Worm (Caenorhabditis elegans): Measurements from ENCODE around the gene sru-6.

The sru-6 gene

DNA sequence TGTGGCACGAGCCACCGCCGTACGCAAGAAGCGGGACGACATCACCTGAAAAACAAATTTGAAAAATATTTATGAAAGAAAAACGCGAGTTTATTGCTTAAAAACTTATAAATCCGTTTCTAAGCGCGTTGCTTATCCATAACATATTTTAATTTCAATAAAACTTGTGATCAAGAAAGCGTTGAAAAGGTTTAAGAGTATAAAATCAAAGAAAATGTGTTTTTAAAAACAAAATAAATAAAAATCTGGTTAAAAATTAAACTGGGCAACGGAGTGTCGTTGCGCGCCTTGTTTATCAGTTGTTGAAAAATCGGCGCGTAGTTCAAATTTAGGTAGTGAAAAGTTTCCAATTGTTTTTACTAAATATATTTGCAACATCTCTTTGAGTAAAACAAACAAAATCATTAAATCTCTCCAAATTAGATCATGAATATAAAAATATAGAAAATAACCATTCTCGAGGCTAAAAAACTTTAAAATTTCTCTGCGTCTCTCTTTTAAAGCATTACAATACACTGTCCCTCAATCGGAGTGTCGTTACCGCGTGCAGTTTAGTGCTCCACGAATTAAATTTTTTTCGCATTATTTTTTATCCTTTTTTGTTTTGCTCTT lies 34.5 kb downstream of the sru-6 start, which contains the start of gene ndua-5 (continued):
- TF ChIP-seq dmd-8 (GFP tag; IDR thresholded peaks at IDR 0.05) = no peak
- TF ChIP-seq snpc-1.2 (GFP tag; IDR thresholded peaks at IDR 0.05) = no peak
- no peak for TF ChIP-seq mdt-29 (GFP tag; IDR thresholded peaks at IDR 0.05)
- TF ChIP-seq nhr-28 (tag; optimal IDR thresholded peaks at IDR 0.05) = no peak
- TF ChIP-seq tag-97 (GFP tag; IDR thresholded peaks at IDR 0.05) = no peak
- no peak for TF ChIP-seq daf-16 (GFP tag; optimal IDR thresholded peaks at IDR 0.05)
- TF ChIP-seq daf-16 (tag; optimal IDR thresholded peaks at IDR 0.05) = peak; percentile 40
- no peak for TF ChIP-seq ZK337.2 (GFP tag; IDR thresholded peaks at IDR 0.05)
- TF ChIP-seq nhr-10 (tag; optimal IDR thresholded peaks at IDR 0.05) = no peak
- TF ChIP-seq mep-1 (tag; optimal IDR thresholded peaks at IDR 0.05) = no peak
- TF ChIP-seq mes-2 (tag; optimal IDR thresholded peaks at IDR 0.05; ENCODE audit: poor library complexity, severe bottlenecking) = peak; percentile 36
- TF ChIP-seq hlh-11 (tag; optimal IDR thresholded peaks at IDR 0.05) = no peak
- peak; percentile 12 for TF ChIP-seq hlh-30 (tag; optimal IDR thresholded peaks at IDR 0.05; ENCODE audit: insufficient read depth)
- TF ChIP-seq hmg-1.1 (GFP tag; IDR thresholded peaks at IDR 0.05) = peak; percentile 38; the same call in 1 of the 2 replicates
- no peak for TF ChIP-seq zfp-2 (tag; optimal IDR thresholded peaks at IDR 0.05)
- TF ChIP-seq hif-1 (tag; optimal IDR thresholded peaks at IDR 0.05) = no peak
- no peak for TF ChIP-seq pha-4 (GFP tag; IDR thresholded peaks at IDR 0.05)
- no peak for TF ChIP-seq pha-4 (tag; optimal IDR thresholded peaks at IDR 0.05)
- TF ChIP-seq nhr-77 (tag; optimal IDR thresholded peaks at IDR 0.05) = no peak
- peak; percentile 34 for TF ChIP-seq dve-1 (tag; optimal IDR thresholded peaks at IDR 0.05; ENCODE audit: insufficient read depth)
- no peak for TF ChIP-seq gei-8 (GFP tag; optimal IDR thresholded peaks at IDR 0.05)
- TF ChIP-seq zip-2 (tag; optimal IDR thresholded peaks at IDR 0.05) = no peak
- TF ChIP-seq rbr-2 (tag; optimal IDR thresholded peaks at IDR 0.05) = no peak
- peak; percentile 95 for TF ChIP-seq Y48G9A.11 (GFP tag; IDR thresholded peaks at IDR 0.05)
- no peak for TF ChIP-seq lin-39 (tag; optimal IDR thresholded peaks at IDR 0.05)
- TF ChIP-seq ztf-11 (tag; optimal IDR thresholded peaks at IDR 0.05) = no peak
- no peak for TF ChIP-seq ces-1 (GFP tag; optimal IDR thresholded peaks at IDR 0.05)
- TF ChIP-seq daf-12 (tag; optimal IDR thresholded peaks at IDR 0.05) = no peak
- TF ChIP-seq unc-39 (tag; optimal IDR thresholded peaks at IDR 0.05) = no peak
- no peak for TF ChIP-seq F37D6.2 (tag; optimal IDR thresholded peaks at IDR 0.05)
- no peak for TF ChIP-seq Y105C5A.15 (GFP tag; IDR thresholded peaks at IDR 0.05)
- no peak for TF ChIP-seq mdl-1 (tag; optimal IDR thresholded peaks at IDR 0.05)
- peak in 1 of 2 experiments; percentile 62 for TF ChIP-seq lsy-2 (tag; optimal IDR thresholded peaks at IDR 0.05)
- no peak for TF ChIP-seq ctbp-1 (GFP tag; IDR thresholded peaks at IDR 0.05)
- TF ChIP-seq lin-1 (GFP tag; IDR thresholded peaks at IDR 0.05) = no peak
- TF ChIP-seq lir-3 (tag; optimal IDR thresholded peaks at IDR 0.05) = no peak
- TF ChIP-seq T20F7.1 (GFP tag; optimal IDR thresholded peaks at IDR 0.05) = peak; percentile 96
- TF ChIP-seq lim-7 (GFP tag; IDR thresholded peaks at IDR 0.05) = no peak
- TF ChIP-seq F49E8.2 (tag; optimal IDR thresholded peaks at IDR 0.05; ENCODE audit: borderline replicate concordance) = no peak
- no peak for TF ChIP-seq F10B5.3 (tag; optimal IDR thresholded peaks at IDR 0.05)
- peak; percentile 9 for TF ChIP-seq aha-1 (tag)
- TF ChIP-seq snpc-4 (tag; optimal IDR thresholded peaks at IDR 0.05) = no peak
- peak; percentile 56 for TF ChIP-seq nhr-6 (tag; optimal IDR thresholded peaks at IDR 0.05)

Measured in whole organism, L4 larva.